Worm (Caenorhabditis elegans): ENCODE data around the gene B0280.17.

- TF ChIP-seq aha-1 (tag) (peak; percentile 42), nhr-6 (tag; optimal IDR thresholded peaks at IDR 0.05) (peak; percentile 60), pha-4 (GFP tag; IDR thresholded peaks at IDR 0.05) (no peak), pha-4 (tag; optimal IDR thresholded peaks at IDR 0.05) (peak; percentile 3)
These were observed 48.1 kb upstream of the B0280.17 start, which contains the start of gene yju-2 for ce11 chrIII:7184022-7184421.
